Worm (Caenorhabditis elegans): ENCODE results near the gene F40G12.11.

F40G12.11 gene

DNA sequence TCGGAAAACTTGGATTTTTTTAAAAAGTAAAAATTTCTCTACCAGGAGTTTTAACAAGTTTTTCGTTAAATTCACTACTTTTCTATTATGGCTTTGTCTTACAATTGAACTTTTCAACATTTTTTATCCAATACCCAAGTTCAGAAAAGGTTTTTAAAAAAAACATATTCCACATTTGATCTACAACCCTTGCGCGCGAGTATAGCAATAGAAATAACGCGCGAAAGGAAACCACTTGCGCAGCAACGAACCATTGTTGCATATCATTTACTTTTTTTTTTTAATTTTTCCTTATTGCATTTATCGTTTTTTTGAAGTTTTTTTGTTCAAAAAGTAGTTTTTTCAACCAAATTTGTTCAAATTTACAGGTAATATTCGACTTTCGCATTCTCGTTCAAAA lies at the start of gene F40G12.11:
Gene F40G12.11, plus strand, starts transcription at position 369 of the 400 bp plus-strand sequence.
- TF ChIP-seq nhr-179 (tag; optimal IDR thresholded peaks at IDR 0.05) (no peak), madf-8 (GFP tag; conservative IDR thresholded peaks at IDR 0.05) (0 out of 2 replicates have a peak, but pooled peaks have one; percentile 18), madf-6 (GFP tag; IDR thresholded peaks at IDR 0.05) (peak; percentile 52; the same call in 1 of the 2 replicates), F33H1.4 (GFP tag; IDR thresholded peaks at IDR 0.05) (no peak), dpl-1 (GFP tag; optimal IDR thresholded peaks at IDR 0.05) (peak; percentile 34), efl-1 (GFP tag; optimal IDR thresholded peaks at IDR 0.05) (peak; percentile 78), ztf-26 (tag; optimal IDR thresholded peaks at IDR 0.05) (no peak)

DNA sequence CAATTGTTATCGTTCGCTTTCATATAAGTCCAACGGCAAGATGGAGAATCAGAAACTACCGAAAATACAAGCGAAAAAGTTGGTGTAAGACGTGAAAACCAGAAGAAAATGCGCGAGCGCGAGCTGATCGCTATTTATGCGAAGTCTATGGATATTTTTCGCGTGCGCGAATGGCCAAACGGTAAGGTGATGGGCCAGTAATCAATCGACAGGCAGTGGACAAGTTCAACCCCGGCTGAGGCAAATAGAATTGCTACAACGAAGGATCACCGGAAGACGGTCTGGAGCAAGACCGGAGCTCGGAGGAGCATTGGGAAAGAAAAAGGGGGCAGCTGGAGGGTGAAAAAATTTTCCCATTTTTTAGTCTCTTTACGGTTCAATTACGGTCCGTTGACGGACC lies 48.5 kb upstream of the F40G12.11 start:
- TF ChIP-seq Y79H2A.3 (GFP tag; conservative IDR thresholded peaks at IDR 0.05), result 0 out of 2 replicates have a peak, but pooled peaks have one; percentile 18
- peak; percentile 64; the same call in 1 of the 2 replicates for TF ChIP-seq Y53G8AR.9 (GFP tag; conservative IDR thresholded peaks at IDR 0.05)
- TF ChIP-seq aptf-3 (GFP tag; IDR thresholded peaks at IDR 0.05), result peak; percentile 90
- peak; percentile 67; the same call in 1 of the 2 replicates for TF ChIP-seq ceh-100 (GFP tag; IDR thresholded peaks at IDR 0.05)
- 0 out of 2 replicates have a peak, but pooled peaks have one; percentile 86 for TF ChIP-seq nhr-120 (GFP tag; IDR thresholded peaks at IDR 0.05)
- TF ChIP-seq nhr-90 (tag; optimal IDR thresholded peaks at IDR 0.05), result peak; percentile 31
- TF ChIP-seq Y53F4B.3 (GFP tag; IDR thresholded peaks at IDR 0.05), result 0 out of 2 replicates have a peak, but pooled peaks have one; percentile 18
- peak; percentile 87 for TF ChIP-seq attf-6 (GFP tag; IDR thresholded peaks at IDR 0.05)
- peak; percentile 68; the same call in 1 of the 2 replicates for TF ChIP-seq ceh-40 (GFP tag; IDR thresholded peaks at IDR 0.05)
- TF ChIP-seq F39B2.1 (GFP tag; IDR thresholded peaks at IDR 0.05), result peak; percentile 75
- peak; percentile 85 for TF ChIP-seq bed-2 (GFP tag; IDR thresholded peaks at IDR 0.05)
- peak; percentile 96 for TF ChIP-seq cebp-2 (GFP tag; IDR thresholded peaks at IDR 0.05)
- TF ChIP-seq Y67H2A.10 (GFP tag; conservative IDR thresholded peaks at IDR 0.05), result 0 out of 2 replicates have a peak, but pooled peaks have one; percentile 9
- TF ChIP-seq egrh-3 (GFP tag; IDR thresholded peaks at IDR 0.05), result peak; percentile 46
- TF ChIP-seq B0261.1 (tag; optimal IDR thresholded peaks at IDR 0.05), result peak; percentile 52
- TF ChIP-seq ekl-4 (GFP tag; IDR thresholded peaks at IDR 0.05), result peak; percentile 78
- TF ChIP-seq ztf-28 (GFP tag; IDR thresholded peaks at IDR 0.05), result 0 out of 2 replicates have a peak, but pooled peaks have one; percentile 29
- peak; percentile 60; the same call in 1 of the 2 replicates for TF ChIP-seq hmg-20 (GFP tag; IDR thresholded peaks at IDR 0.05)
- 0 out of 2 replicates have a peak, but pooled peaks have one; percentile 21 for TF ChIP-seq C17E4.6 (GFP tag; IDR thresholded peaks at IDR 0.05)
- TF ChIP-seq rpc-1 (optimal IDR thresholded peaks at IDR 0.05), result peak; percentile 35
- TF ChIP-seq rpc-1 (tag; optimal IDR thresholded peaks at IDR 0.05), result peak; percentile 65
- peak; percentile 95 for TF ChIP-seq ceh-58 (GFP tag; IDR thresholded peaks at IDR 0.05)
- TF ChIP-seq mcd-1 (GFP tag; IDR thresholded peaks at IDR 0.05), result peak; percentile 61
- peak; percentile 57; the same call in 1 of the 2 replicates for TF ChIP-seq nfyb-1 (GFP tag; IDR thresholded peaks at IDR 0.05)
- peak; percentile 95 for TF ChIP-seq ztf-25 (GFP tag; IDR thresholded peaks at IDR 0.05)
- TF ChIP-seq Y56A3A.18 (GFP tag; IDR thresholded peaks at IDR 0.05), result peak; percentile 80
- peak; percentile 72 for TF ChIP-seq hmg-1.2 (GFP tag; IDR thresholded peaks at IDR 0.05)
- peak; percentile 91 for TF ChIP-seq egl-44 (GFP tag; IDR thresholded peaks at IDR 0.05)
- TF ChIP-seq dox-1 (GFP tag; IDR thresholded peaks at IDR 0.05), result peak; percentile 87
- 0 out of 2 replicates have a peak, but pooled peaks have one; percentile 52 for TF ChIP-seq F37B4.10 (GFP tag; IDR thresholded peaks at IDR 0.05)
- peak; percentile 99 for TF ChIP-seq lin-26 (GFP tag; IDR thresholded peaks at IDR 0.05)
- TF ChIP-seq F33H1.4 (GFP tag; IDR thresholded peaks at IDR 0.05), result peak; percentile 57
- peak; percentile 84; the same call in 1 of the 2 replicates for TF ChIP-seq sea-2 (GFP tag; IDR thresholded peaks at IDR 0.05)
- TF ChIP-seq rcor-1 (GFP tag; IDR thresholded peaks at IDR 0.05), result peak; percentile 59
- 0 out of 2 replicates have a peak, but pooled peaks have one; percentile 33 for TF ChIP-seq K11D2.4 (GFP tag; IDR thresholded peaks at IDR 0.05)
- TF ChIP-seq egl-18 (GFP tag; IDR thresholded peaks at IDR 0.05), result 0 out of 2 replicates have a peak, but pooled peaks have one; percentile 14
- TF ChIP-seq madf-6 (GFP tag; IDR thresholded peaks at IDR 0.05), result peak; percentile 71
- TF ChIP-seq tbp1 (GFP tag; optimal IDR thresholded peaks at IDR 0.05), result peak; percentile 81
- TF ChIP-seq Y95B8A.8 (GFP tag; IDR thresholded peaks at IDR 0.05), result peak; percentile 68; the same call in 1 of the 2 replicates
- 0 out of 2 replicates have a peak, but pooled peaks have one; percentile 78 for TF ChIP-seq bed-1 (GFP tag; IDR thresholded peaks at IDR 0.05)
- TF ChIP-seq D2030.7 (GFP tag; IDR thresholded peaks at IDR 0.05), result peak; percentile 94
- TF ChIP-seq attf-3 (GFP tag; conservative IDR thresholded peaks at IDR 0.05), result 0 out of 2 replicates have a peak, but pooled peaks have one; percentile 35
